Worm (Caenorhabditis elegans) whole organism, young adult: ENCODE data around the gene glb-2.
"Not testable (repeated sequence)": the region's sequence is repeated elsewhere in the genome, so short reads cannot be mapped to it uniquely, and the experiment has no call there.

Experiments
- B0261.1 ChIP-seq: sonication (generic microtip); optimal IDR thresholded peaks from 2 replicates; lab custom pipeline; 2016; ENCODE audit warnings: mild to moderate bottlenecking, missing genetic modification characterization, moderate library complexity, missing compliant biosample characterization
- B0336.3 ChIP-seq: fragments of 200-800 bp; sonication (Bioruptor generic); IDR thresholded peaks from 2 replicates; pipeline ENCODE4 v1.3.6; 2022; ENCODE audit warnings: missing genetic modification characterization, missing compliant biosample characterization
- C17E4.6 ChIP-seq: fragments of 200-800 bp; sonication (Bioruptor generic); IDR thresholded peaks from 2 replicates; pipeline ENCODE4 v1.3.6; 2022; ENCODE audit warnings: missing genetic modification reagents, missing genetic modification characterization, missing compliant biosample characterization
- D2030.7 ChIP-seq: fragments of 200-800 bp; sonication (Bioruptor generic); IDR thresholded peaks from 2 replicates; pipeline ENCODE4 v1.3.6; 2022; ENCODE audit warnings: missing genetic modification reagents, missing genetic modification characterization, missing compliant biosample characterization
- F22D6.2 ChIP-seq: sonication (generic microtip); optimal IDR thresholded peaks from 2 replicates; lab custom pipeline; 2016; ENCODE audit warnings: mild to moderate bottlenecking, missing genetic modification characterization, missing compliant biosample characterization
- F49E8.2 ChIP-seq: sonication (generic microtip); optimal IDR thresholded peaks from 3 replicates; lab custom pipeline; 2017; ENCODE audit warnings: missing genetic modification characterization, mild to moderate bottlenecking, missing compliant biosample characterization, antibody characterized with exemption, moderate library complexity; ENCODE audit not compliant: insufficient read depth
- F57A8.1 ChIP-seq: fragments of 200-800 bp; sonication (Bioruptor generic); optimal IDR thresholded peaks from 2 replicates; lab custom pipeline; 2018; ENCODE audit warnings: mild to moderate bottlenecking, missing genetic modification characterization, moderate library complexity, missing compliant biosample characterization
- F57C9.4 ChIP-seq: sonication (generic microtip); optimal IDR thresholded peaks from 2 replicates; lab custom pipeline; 2017; ENCODE audit warnings: mild to moderate bottlenecking, missing genetic modification characterization, missing compliant biosample characterization
- T07F8.4 ChIP-seq: sonication (generic microtip); optimal IDR thresholded peaks from 2 replicates; lab custom pipeline; 2016; ENCODE audit warnings: mild to moderate bottlenecking, missing genetic modification characterization, moderate library complexity, missing compliant biosample characterization
- athp-1 ChIP-seq: sonication (generic microtip); optimal IDR thresholded peaks from 2 replicates; lab custom pipeline; 2017; ENCODE audit warnings: mild to moderate bottlenecking, missing genetic modification characterization, missing compliant biosample characterization
- attf-3 ChIP-seq: fragments of 200-800 bp; sonication (Bioruptor generic); conservative IDR thresholded peaks from 2 replicates; pipeline ENCODE4 v1.3.6; 2022; ENCODE audit warnings: missing genetic modification reagents, missing genetic modification characterization, missing compliant biosample characterization
- attf-6 ChIP-seq: fragments of 200-800 bp; sonication (Bioruptor generic); IDR thresholded peaks from 2 replicates; pipeline ENCODE4 v1.3.6; 2022; ENCODE audit warnings: missing genetic modification reagents, missing genetic modification characterization, missing compliant biosample characterization
- bed-1 ChIP-seq: fragments of 200-800 bp; sonication (Bioruptor generic); IDR thresholded peaks from 2 replicates; pipeline ENCODE4 v1.3.6; 2022; ENCODE audit warnings: missing genetic modification reagents, missing genetic modification characterization, missing compliant biosample characterization
- bed-2 ChIP-seq: fragments of 200-800 bp; sonication (Bioruptor generic); IDR thresholded peaks from 2 replicates; pipeline ENCODE4 v1.3.6; 2022; ENCODE audit warnings: missing genetic modification reagents, missing genetic modification characterization, missing compliant biosample characterization
- cebp-1 ChIP-seq, 2 experiments: fragments of 200-800 bp in 1 of 2; sonication (Bioruptor generic) in 1 of 2; sonication (generic microtip) in 1 of 2; IDR thresholded peaks in 1 of 2; optimal IDR thresholded peaks in 1 of 2; 2 replicates each; pipeline versions ENCODE4 v1.3.6 to Lab custom; 2017 to 2022; ENCODE audit warnings: missing compliant biosample characterization in 2 of 2, missing genetic modification characterization in 2 of 2, mild to moderate bottlenecking in 1 of 2, missing genetic modification reagents in 1 of 2, moderate library complexity in 1 of 2
- ceh-100 ChIP-seq: fragments of 200-800 bp; sonication (Bioruptor generic); IDR thresholded peaks from 2 replicates; pipeline ENCODE4 v1.3.6; 2022; ENCODE audit warnings: missing genetic modification reagents, missing genetic modification characterization, missing compliant biosample characterization
- ceh-91 ChIP-seq: fragments of 200-800 bp; sonication (Bioruptor generic); IDR thresholded peaks from 2 replicates; pipeline ENCODE4 v1.3.6; 2022; ENCODE audit warnings: missing genetic modification reagents, missing genetic modification characterization, missing compliant biosample characterization
- ekl-4 ChIP-seq: fragments of 200-800 bp; sonication (Bioruptor generic); IDR thresholded peaks from 2 replicates; pipeline ENCODE4 v1.3.6; 2022; ENCODE audit warnings: missing genetic modification reagents, missing genetic modification characterization, missing compliant biosample characterization
- gei-17 ChIP-seq: fragments of 200-800 bp; sonication (Bioruptor generic); optimal IDR thresholded peaks from 2 replicates; lab custom pipeline; 2018; ENCODE audit warnings: mild to moderate bottlenecking, missing genetic modification characterization, missing compliant biosample characterization
- hlh-12 ChIP-seq: sonication (generic microtip); optimal IDR thresholded peaks from 2 replicates; lab custom pipeline; 2016; ENCODE audit warnings: missing genetic modification characterization, missing compliant biosample characterization
- hlh-26 ChIP-seq: fragments of 200-800 bp; sonication (Bioruptor generic); conservative IDR thresholded peaks from 2 replicates; pipeline ENCODE4 v1.3.6; 2022; ENCODE audit warnings: missing genetic modification reagents, missing genetic modification characterization, missing compliant biosample characterization
- hrde-1 ChIP-seq: sonication (generic microtip); optimal IDR thresholded peaks from 2 replicates; lab custom pipeline; 2016; ENCODE audit warnings: missing genetic modification characterization, mild to moderate bottlenecking, missing compliant biosample characterization, moderate library complexity, missing genotype, missing genetic modification reagents, borderline replicate concordance
- hsf-1 ChIP-seq: fragments of 200-800 bp; sonication (Bioruptor generic); IDR thresholded peaks from 2 replicates; pipeline ENCODE4 v1.3.6; 2022; ENCODE audit warnings: missing genetic modification reagents, missing genetic modification characterization, missing compliant biosample characterization
- lir-1 ChIP-seq: fragments of 200-800 bp; sonication (Bioruptor generic); conservative IDR thresholded peaks from 2 replicates; pipeline ENCODE4 v1.3.6; 2022; ENCODE audit warnings: missing genetic modification reagents, missing genetic modification characterization, missing compliant biosample characterization
- madf-6 ChIP-seq: fragments of 200-800 bp; sonication (Bioruptor generic); IDR thresholded peaks from 2 replicates; pipeline ENCODE4 v1.3.6; 2022; ENCODE audit warnings: missing genetic modification reagents, missing genetic modification characterization, missing compliant biosample characterization
- madf-8 ChIP-seq: fragments of 200-800 bp; sonication (Bioruptor generic); conservative IDR thresholded peaks from 2 replicates; pipeline ENCODE4 v1.3.6; 2022; ENCODE audit warnings: missing genetic modification reagents, missing genetic modification characterization, missing compliant biosample characterization
- mcd-1 ChIP-seq: fragments of 200-800 bp; sonication (Bioruptor generic); IDR thresholded peaks from 2 replicates; pipeline ENCODE4 v1.3.6; 2022; ENCODE audit warnings: missing genetic modification reagents, missing genetic modification characterization, missing compliant biosample characterization
- mes-4 ChIP-seq: sonication (generic microtip); optimal IDR thresholded peaks from 2 replicates; lab custom pipeline; 2016; ENCODE audit warnings: missing genotype, missing genetic modification characterization, missing compliant biosample characterization
- nfya-1 ChIP-seq: sonication (generic microtip); optimal IDR thresholded peaks from 2 replicates; lab custom pipeline; 2017; ENCODE audit warnings: antibody characterized with exemption, missing compliant biosample characterization, missing genetic modification characterization, borderline replicate concordance; ENCODE audit not compliant: insufficient read depth
- nfyb-1 ChIP-seq: fragments of 200-800 bp; sonication (Bioruptor generic); IDR thresholded peaks from 2 replicates; pipeline ENCODE4 v1.3.6; 2022; ENCODE audit warnings: missing genetic modification reagents, missing genetic modification characterization, missing compliant biosample characterization
- nhr-120 ChIP-seq: fragments of 200-800 bp; sonication (Bioruptor generic); IDR thresholded peaks from 2 replicates; pipeline ENCODE4 v1.3.6; 2022; ENCODE audit warnings: missing genetic modification characterization, missing compliant biosample characterization
- nhr-179 ChIP-seq: sonication (generic microtip); optimal IDR thresholded peaks from 2 replicates; lab custom pipeline; 2016; ENCODE audit warnings: mild to moderate bottlenecking, missing genetic modification characterization, missing compliant biosample characterization
- pbrm-1 ChIP-seq: fragments of 200-800 bp; sonication (Bioruptor generic); IDR thresholded peaks from 2 replicates; pipeline ENCODE4 v1.3.6; 2022; ENCODE audit warnings: missing genetic modification reagents, missing genetic modification characterization, missing compliant biosample characterization
- snpc-1.1 ChIP-seq: sonication (generic microtip); optimal IDR thresholded peaks from 2 replicates; lab custom pipeline; 2017; ENCODE audit warnings: missing genetic modification characterization, mild to moderate bottlenecking, missing compliant biosample characterization, antibody characterized with exemption, moderate library complexity, missing genotype, missing genetic modification reagents; ENCODE audit not compliant: insufficient read depth
- snpc-1.3 ChIP-seq: sonication (generic microtip); optimal IDR thresholded peaks from 2 replicates; lab custom pipeline; 2017; ENCODE audit warnings: missing genetic modification characterization, mild to moderate bottlenecking, missing compliant biosample characterization, antibody characterized with exemption, moderate library complexity, missing genotype, missing genetic modification reagents; ENCODE audit not compliant: insufficient read depth
- snpc-4 ChIP-seq, 5 experiments: fragments of 150-350 bp in 1 of 5; sonication (generic microtip) in 4 of 5; optimal IDR thresholded peaks; 2 replicates each; lab custom pipeline; 2014 to 2018; ENCODE audit warnings: missing genetic modification characterization in 5 of 5, missing biosample characterization in 3 of 5, antibody characterized with exemption in 2 of 5, mild to moderate bottlenecking in 2 of 5, missing compliant biosample characterization in 2 of 5, missing genotype in 2 of 5, moderate library complexity in 2 of 5, missing genetic modification reagents in 1 of 5
- tbp1 ChIP-seq: fragments of 200-800 bp; sonication (Bioruptor generic); optimal IDR thresholded peaks from 2 replicates; lab custom pipeline; 2018; ENCODE audit warnings: mild to moderate bottlenecking, missing genetic modification characterization, missing compliant biosample characterization
- unc-130 ChIP-seq: sonication (generic microtip); optimal IDR thresholded peaks from 2 replicates; lab custom pipeline; 2016; ENCODE audit warnings: missing genetic modification reagents, missing genetic modification characterization, missing compliant biosample characterization
- unc-62 ChIP-seq: fragments of 150-350 bp; optimal IDR thresholded peaks from 2 replicates; lab custom pipeline; 2014; ENCODE audit warnings: missing biosample characterization, missing genetic modification reagents, missing genetic modification characterization
- xnd-1 ChIP-seq: sonication (generic microtip); optimal IDR thresholded peaks from 2 replicates; lab custom pipeline; 2016; ENCODE audit warnings: missing genotype, missing genetic modification reagents, missing genetic modification characterization, missing compliant biosample characterization
- zfh-2 ChIP-seq: fragments of 200-800 bp; sonication (Bioruptor generic); conservative IDR thresholded peaks from 2 replicates; pipeline ENCODE4 v1.3.6; 2022; ENCODE audit warnings: missing genetic modification reagents, missing genetic modification characterization, missing compliant biosample characterization
- ztf-25 ChIP-seq: fragments of 200-800 bp; sonication (Bioruptor generic); IDR thresholded peaks from 2 replicates; pipeline ENCODE4 v1.3.6; 2022; ENCODE audit warnings: missing genetic modification reagents, missing genetic modification characterization, missing compliant biosample characterization
- ztf-28 ChIP-seq: fragments of 200-800 bp; sonication (Bioruptor generic); IDR thresholded peaks from 2 replicates; pipeline ENCODE4 v1.3.6; 2022; ENCODE audit warnings: missing genetic modification reagents, missing genetic modification characterization, missing compliant biosample characterization
- ztf-6 ChIP-seq: fragments of 200-800 bp; sonication (Bioruptor generic); IDR thresholded peaks from 2 replicates; pipeline ENCODE4 v1.3.6; 2022; ENCODE audit warnings: missing genetic modification reagents, missing genetic modification characterization, missing compliant biosample characterization

The glb-2 gene

ce11 chrIV:7254690-7255089 is 8.3 kb downstream of the glb-2 start, which contains the start of gene C06E4.5:
Gene C06E4.5, plus strand, starts transcription at chrIV:7254990.
- not testable (repeated sequence) for TF ChIP-seq bed-1, hlh-26, zfh-2 (GFP tag; lab: Robert Waterston, UW)

- TF ChIP-seq F22D6.2 (no peak), cebp-1 (GFP tag; IDR thresholded peaks at IDR 0.05; lab: Robert Waterston, UW) (no peak), cebp-1 (tag; optimal IDR thresholded peaks at IDR 0.05; lab: Kevin White, UChicago) (no peak), madf-6 (peak; percentile 34; the same call in 1 of the 2 replicates), gei-17 (GFP tag; lab: Kevin White, UChicago) (no peak), madf-8 (GFP tag; lab: Robert Waterston, UW) (0 out of 2 replicates have a peak, but pooled peaks have one; percentile 28), nfyb-1 (GFP tag; lab: Robert Waterston, UW) (no peak), xnd-1 (tag; lab: Kevin White, UChicago) (no peak), hsf-1 (GFP tag; lab: Robert Waterston, UW) (0 out of 2 replicates have a peak, but pooled peaks have one; percentile 37), hlh-12 (tag; lab: Kevin White, UChicago) (no peak), bed-2 (GFP tag; lab: Robert Waterston, UW) (no peak), snpc-4 (GFP tag; optimal IDR thresholded peaks at IDR 0.05; lab: Kevin White, UChicago) (peak; percentile 85), snpc-4 (tag; optimal IDR thresholded peaks at IDR 0.05; lab: Kevin White, UChicago) (peak; percentile 87 to 95 (median 88)), athp-1 (no peak), lir-1 (no peak), snpc-1.3 (tag; lab: Kevin White, UChicago) (no peak), ceh-91 (GFP tag; lab: Robert Waterston, UW) (0 out of 2 replicates have a peak, but pooled peaks have one; percentile 17), F57A8.1 (no peak), C17E4.6 (GFP tag; lab: Robert Waterston, UW) (no peak), unc-62 (GFP tag; lab: Kevin White, UChicago) (no peak), tbp1 (GFP tag; lab: Kevin White, UChicago) (peak; percentile 54), ztf-25 (GFP tag; lab: Robert Waterston, UW) (no peak), nhr-179 (tag; lab: Kevin White, UChicago) (no peak), attf-6 (GFP tag; lab: Robert Waterston, UW) (peak; percentile 92), attf-3 (GFP tag; lab: Robert Waterston, UW) (no peak), D2030.7 (GFP tag; lab: Robert Waterston, UW) (0 out of 2 replicates have a peak, but pooled peaks have one; percentile 38), ztf-6 (GFP tag; lab: Robert Waterston, UW) (no peak), mcd-1 (0 out of 2 replicates have a peak, but pooled peaks have one; percentile 14), T07F8.4 (tag; lab: Kevin White, UChicago) (no peak), mes-4 (tag; lab: Kevin White, UChicago) (no peak), F57C9.4 (tag; lab: Kevin White, UChicago) (no peak), nfya-1 (no peak), B0336.3 (peak; percentile 58; the same call in 1 of the 2 replicates), ztf-28 (GFP tag; lab: Robert Waterston, UW) (no peak), snpc-1.1 (tag; lab: Kevin White, UChicago) (peak; percentile 91), unc-130 (no peak), nhr-120 (GFP tag; lab: Robert Waterston, UW) (no peak), pbrm-1 (GFP tag; lab: Robert Waterston, UW) (peak; percentile 73), ceh-100 (GFP tag; lab: Robert Waterston, UW) (0 out of 2 replicates have a peak, but pooled peaks have one; percentile 27), F49E8.2 (peak; percentile 62), ekl-4 (GFP tag; lab: Robert Waterston, UW) (0 out of 2 replicates have a peak, but pooled peaks have one; percentile 27), B0261.1 (tag; lab: Kevin White, UChicago) (no peak), hrde-1 (no peak)
Observed at ce11 chrIV:7253271-7253670, 9.8 kb downstream of the glb-2 start.
